Worm (Caenorhabditis elegans): ENCODE results near the gene cnk-1.

The cnk-1 gene

DNA sequence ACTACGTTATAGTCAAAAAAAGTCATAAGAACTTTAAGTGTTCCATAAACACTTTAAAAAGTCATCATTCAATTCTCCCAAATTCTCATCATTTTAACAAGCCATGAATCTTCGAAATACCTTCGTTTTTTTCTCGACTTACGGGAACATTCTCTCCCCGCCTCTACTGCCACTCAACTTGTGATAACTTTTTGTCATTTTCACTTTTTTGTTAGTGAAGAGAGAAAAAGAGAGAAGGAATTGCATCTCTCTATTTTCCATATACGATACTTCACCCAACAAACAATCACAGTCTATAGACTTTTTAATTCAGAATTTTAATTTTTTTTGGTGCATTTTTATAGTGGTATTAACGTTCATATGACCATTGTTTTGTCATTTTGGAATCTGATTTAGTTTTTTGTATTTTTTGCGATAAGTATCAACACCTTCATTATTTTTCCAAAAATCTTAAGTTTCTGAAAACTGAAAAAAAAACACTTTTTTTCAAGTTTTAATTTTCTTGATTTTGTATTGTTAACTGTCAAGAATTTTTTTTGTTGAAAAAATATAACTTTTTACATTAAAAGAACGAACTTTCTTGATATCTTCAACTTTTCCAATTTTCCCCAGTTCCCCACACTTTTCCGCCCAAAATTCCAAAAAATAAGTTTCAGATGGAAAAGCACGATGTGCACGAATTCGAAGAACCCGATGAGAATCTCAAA lies 32.5 kb upstream of the cnk-1 start, which contains the start of gene Y70G10A.3 (continued):
- TF ChIP-seq nhr-71 (tag; optimal IDR thresholded peaks at IDR 0.05) (peak; percentile 10), egl-27 (tag; optimal IDR thresholded peaks at IDR 0.05) (no peak), lin-15B (tag; optimal IDR thresholded peaks at IDR 0.05) (no peak), nhr-28 (tag; optimal IDR thresholded peaks at IDR 0.05) (no peak), mab-9 (GFP tag; IDR thresholded peaks at IDR 0.05) (no peak), nhr-85 (tag) (peak; percentile 71), lin-13 (GFP tag; optimal IDR thresholded peaks at IDR 0.05) (no peak), lin-14 (GFP tag; optimal IDR thresholded peaks at IDR 0.05) (peak; percentile 16), C04F5.9 (tag; optimal IDR thresholded peaks at IDR 0.05) (no peak)

DNA sequence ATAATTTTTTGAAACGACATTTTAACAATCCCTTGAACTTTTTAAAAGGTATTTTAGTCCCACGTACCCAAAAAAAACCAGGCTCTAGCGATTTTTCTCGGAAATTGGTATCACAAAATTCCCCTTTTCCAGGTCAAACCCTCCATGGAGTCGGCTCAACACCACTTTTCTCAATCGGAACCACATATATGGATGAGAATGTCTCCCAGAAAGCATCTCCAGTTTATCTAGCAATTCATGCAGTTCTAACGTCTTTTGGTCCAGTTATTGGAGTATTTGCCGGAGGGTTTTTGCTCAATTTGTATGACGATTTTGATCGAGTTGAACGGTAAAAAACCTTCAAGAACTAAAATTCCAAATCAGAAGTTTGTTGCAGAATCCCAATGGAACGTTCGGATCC lies 31.0 kb upstream of the cnk-1 start:
- TF ChIP-seq lin-14 (GFP tag; optimal IDR thresholded peaks at IDR 0.05) (no peak), Y116A8C.19 (tag; optimal IDR thresholded peaks at IDR 0.05; ENCODE audit: borderline replicate concordance) (no peak), swsn-7 (tag; optimal IDR thresholded peaks at IDR 0.05) (no peak), snu-23 (GFP tag; optimal IDR thresholded peaks at IDR 0.05) (no peak), efl-1 (optimal IDR thresholded peaks at IDR 0.05) (no peak), efl-1 (GFP tag; optimal IDR thresholded peaks at IDR 0.05 in 1 of 2) (no peak), nhr-28 (tag; optimal IDR thresholded peaks at IDR 0.05) (no peak), mef-2 (tag; optimal IDR thresholded peaks at IDR 0.05) (no peak), ceh-88 (GFP tag; IDR thresholded peaks at IDR 0.05) (no peak), nhr-76 (tag; optimal IDR thresholded peaks at IDR 0.05) (no peak), nhr-11 (tag; optimal IDR thresholded peaks at IDR 0.05) (no peak), nhr-84 (tag; optimal IDR thresholded peaks at IDR 0.05) (no peak), zip-4 (GFP tag; optimal IDR thresholded peaks at IDR 0.05) (no peak), lsy-2 (tag; optimal IDR thresholded peaks at IDR 0.05) (no peak), aly-2 (tag; optimal IDR thresholded peaks at IDR 0.05) (no peak), mdl-1 (tag; optimal IDR thresholded peaks at IDR 0.05) (no peak), tbx-2 (tag; optimal IDR thresholded peaks at IDR 0.05) (no peak)

- TF ChIP-seq ceh-82 (tag; optimal IDR thresholded peaks at IDR 0.05) (no peak), pqm-1 (tag; optimal IDR thresholded peaks at IDR 0.05) (no peak), fkh-8 (tag; optimal IDR thresholded peaks at IDR 0.05) (no peak), dsc-1 (tag; optimal IDR thresholded peaks at IDR 0.05) (no peak), ceh-88 (GFP tag; IDR thresholded peaks at IDR 0.05) (no peak), zag-1 (tag; optimal IDR thresholded peaks at IDR 0.05) (no peak), tlp-1 (tag; optimal IDR thresholded peaks at IDR 0.05) (no peak), nhr-19 (GFP tag; conservative IDR thresholded peaks at IDR 0.05) (peak; percentile 49), lin-14 (GFP tag; optimal IDR thresholded peaks at IDR 0.05) (peak; percentile 42), sptf-1 (tag; optimal IDR thresholded peaks at IDR 0.05) (no peak), nhr-77 (tag; optimal IDR thresholded peaks at IDR 0.05) (no peak), blmp-1 (tag; optimal IDR thresholded peaks at IDR 0.05) (peak; percentile 22), C16A3.4 (tag; optimal IDR thresholded peaks at IDR 0.05) (no peak), nhr-71 (tag; optimal IDR thresholded peaks at IDR 0.05) (peak; percentile 24), snu-23 (GFP tag; optimal IDR thresholded peaks at IDR 0.05) (no peak), ceh-90 (tag; optimal IDR thresholded peaks at IDR 0.05) (no peak), sox-4 (tag; optimal IDR thresholded peaks at IDR 0.05) (no peak), nhr-85 (tag) (peak; percentile 86), pax-3 (tag; optimal IDR thresholded peaks at IDR 0.05) (no peak), efl-1 (optimal IDR thresholded peaks at IDR 0.05) (no peak), efl-1 (GFP tag; optimal IDR thresholded peaks at IDR 0.05 in 1 of 2) (no peak), efl-3 (GFP tag; optimal IDR thresholded peaks at IDR 0.05) (no peak), ces-1 (GFP tag; optimal IDR thresholded peaks at IDR 0.05) (no peak), lin-13 (GFP tag; optimal IDR thresholded peaks at IDR 0.05) (no peak), unc-86 (tag; optimal IDR thresholded peaks at IDR 0.05) (no peak), nhr-47 (tag; optimal IDR thresholded peaks at IDR 0.05) (no peak), ceh-8 (GFP tag; optimal IDR thresholded peaks at IDR 0.05) (peak; percentile 95), C04F5.9 (tag; optimal IDR thresholded peaks at IDR 0.05) (no peak), ztf-4 (tag; optimal IDR thresholded peaks at IDR 0.05) (no peak), mef-2 (tag; optimal IDR thresholded peaks at IDR 0.05) (no peak), mab-9 (GFP tag; IDR thresholded peaks at IDR 0.05) (no peak), unc-62 (GFP tag; optimal IDR thresholded peaks at IDR 0.05) (no peak), jun-1 (tag; optimal IDR thresholded peaks at IDR 0.05) (no peak), elt-3 (tag; optimal IDR thresholded peaks at IDR 0.05) (peak in 1 of 6 experiments; percentile 77), lir-3 (tag; optimal IDR thresholded peaks at IDR 0.05; ENCODE audit: poor library complexity) (no peak)
Measured at ce11 chrIII:10241332-10241829, 29.7 kb upstream of the cnk-1 start.

Data from whole organism, L1 larva.